Worm (Caenorhabditis elegans): ENCODE data around the gene C04G2.10.

Gene C04G2.10

DNA sequence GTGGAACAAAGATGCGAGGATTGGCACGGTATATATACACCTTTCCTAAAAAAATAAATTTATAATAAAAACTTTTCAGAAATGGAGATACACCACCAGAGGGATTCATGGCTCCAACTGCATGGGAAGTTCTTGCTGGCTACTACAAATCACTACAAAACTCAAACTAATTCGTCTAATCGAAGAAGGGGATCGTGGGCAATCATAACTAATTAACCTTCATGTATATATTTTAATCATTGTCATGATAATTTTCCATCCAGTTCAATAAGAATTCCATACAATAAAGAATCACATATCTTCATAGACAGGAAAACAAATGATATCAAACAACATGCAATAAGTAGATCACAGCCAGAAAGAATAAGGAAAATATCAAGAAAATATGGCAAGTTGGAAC, 48.8 kb downstream of the C04G2.10 start:
- no peak for TF ChIP-seq efl-3 (GFP tag; optimal IDR thresholded peaks at IDR 0.05)
- no peak for TF ChIP-seq skn-1 (tag; optimal IDR thresholded peaks at IDR 0.05)
